Worm (Caenorhabditis elegans) whole organism, late embryonic: ENCODE data around the gene Y39A1A.10.
A peak's percentile ranks its signal among the peaks of the same experiment; 100 is the strongest.

Experiments
- F13H6.1 ChIP-seq: sonication (generic microtip); optimal IDR thresholded peaks from 2 replicates; lab custom pipeline; 2016; ENCODE audit warnings: missing genetic modification characterization, missing compliant biosample characterization
- K02D7.2 ChIP-seq: sonication (generic microtip); optimal IDR thresholded peaks from 2 replicates; lab custom pipeline; 2017; ENCODE audit warnings: mild to moderate bottlenecking, missing genetic modification characterization, missing compliant biosample characterization
- T23F11.4 ChIP-seq: fragments of 200-800 bp; sonication (Bioruptor generic); optimal IDR thresholded peaks from 2 replicates; lab custom pipeline; 2018; ENCODE audit warnings: mild to moderate bottlenecking, missing genetic modification characterization, missing compliant biosample characterization
- Y22D7AL.16 ChIP-seq: sonication (generic microtip); optimal IDR thresholded peaks from 2 replicates; lab custom pipeline; 2016; ENCODE audit warnings: missing genetic modification characterization, missing compliant biosample characterization
- ahr-1 ChIP-seq: sonication (generic microtip); optimal IDR thresholded peaks from 2 replicates; lab custom pipeline; 2016; ENCODE audit warnings: missing genetic modification characterization, missing compliant biosample characterization
- ceh-18 ChIP-seq: sonication (generic microtip); optimal IDR thresholded peaks from 2 replicates; lab custom pipeline; 2016; ENCODE audit warnings: missing genetic modification characterization, missing compliant biosample characterization
- ceh-19 ChIP-seq: fragments of 200-800 bp; sonication (Bioruptor generic); optimal IDR thresholded peaks from 2 replicates; lab custom pipeline; 2018; ENCODE audit warnings: mild to moderate bottlenecking, missing genetic modification characterization, missing compliant biosample characterization
- ceh-22 ChIP-seq: sonication (generic microtip); optimal IDR thresholded peaks from 2 replicates; lab custom pipeline; 2017; ENCODE audit warnings: missing biosample characterization, missing genetic modification characterization
- ceh-24 ChIP-seq: sonication (generic microtip); optimal IDR thresholded peaks from 2 replicates; lab custom pipeline; 2016; ENCODE audit warnings: mild to moderate bottlenecking, missing genetic modification characterization, missing compliant biosample characterization
- ceh-45 ChIP-seq: fragments of 200-800 bp; sonication (Bioruptor generic); IDR thresholded peaks from 2 replicates; pipeline ENCODE4 v1.3.6; 2022; ENCODE audit warnings: missing genetic modification reagents, missing genetic modification characterization, missing compliant biosample characterization
- dmd-4 ChIP-seq: sonication (generic microtip); optimal IDR thresholded peaks from 2 replicates; lab custom pipeline; 2016; ENCODE audit warnings: borderline replicate concordance, missing genetic modification characterization, missing compliant biosample characterization
- dve-1 ChIP-seq: sonication (generic microtip); optimal IDR thresholded peaks from 2 replicates; lab custom pipeline; 2017; ENCODE audit warnings: antibody characterized with exemption, mild to moderate bottlenecking, missing genetic modification characterization, missing compliant biosample characterization
- elt-2 ChIP-seq: sonication (generic microtip); optimal IDR thresholded peaks from 2 replicates; lab custom pipeline; 2016; ENCODE audit warnings: missing genetic modification reagents, missing genetic modification characterization, missing compliant biosample characterization
- ets-4 ChIP-seq: sonication (generic microtip); optimal IDR thresholded peaks from 2 replicates; lab custom pipeline; 2016; ENCODE audit warnings: missing genetic modification characterization, missing compliant biosample characterization
- fax-1 ChIP-seq: sonication (generic microtip); optimal IDR thresholded peaks from 2 replicates; lab custom pipeline; 2016; ENCODE audit warnings: missing genotype, missing genetic modification characterization, missing compliant biosample characterization
- fkh-10 ChIP-seq: fragments of 150-350 bp; optimal IDR thresholded peaks from 2 replicates; lab custom pipeline; 2014; ENCODE audit warnings: missing biosample characterization, missing genetic modification reagents, missing genetic modification characterization
- gmeb-2 ChIP-seq: sonication (generic microtip); optimal IDR thresholded peaks from 2 replicates; lab custom pipeline; 2016; ENCODE audit warnings: missing genetic modification characterization, inconsistent platforms, missing compliant biosample characterization
- hlh-15 ChIP-seq: sonication (generic microtip); optimal IDR thresholded peaks from 2 replicates; lab custom pipeline; 2016; ENCODE audit warnings: missing genetic modification characterization, missing compliant biosample characterization
- hlh-30 ChIP-seq: sonication (generic microtip); optimal IDR thresholded peaks from 2 replicates; lab custom pipeline; 2017; ENCODE audit warnings: antibody characterized with exemption, missing genetic modification characterization, missing compliant biosample characterization; ENCODE audit not compliant: insufficient read depth
- hlh-6 ChIP-seq: sonication (generic microtip); optimal IDR thresholded peaks from 2 replicates; lab custom pipeline; 2016; ENCODE audit warnings: missing genotype, missing genetic modification characterization, missing compliant biosample characterization
- hlh-8 ChIP-seq: sonication (generic microtip); optimal IDR thresholded peaks from 2 replicates; lab custom pipeline; 2016; ENCODE audit warnings: missing genotype, missing genetic modification characterization, missing compliant biosample characterization
- npax-4 ChIP-seq: sonication (generic microtip); optimal IDR thresholded peaks from 2 replicates; lab custom pipeline; 2016; ENCODE audit warnings: missing genetic modification characterization, missing compliant biosample characterization
- odd-2 ChIP-seq: sonication (generic microtip); optimal IDR thresholded peaks from 2 replicates; lab custom pipeline; 2017; ENCODE audit warnings: antibody characterized with exemption, mild to moderate bottlenecking, missing genetic modification characterization, missing compliant biosample characterization
- pag-3 ChIP-seq: sonication (generic microtip); optimal IDR thresholded peaks from 2 replicates; lab custom pipeline; 2016; ENCODE audit warnings: missing compliant biosample characterization, missing genetic modification characterization, borderline replicate concordance
- pat-9 ChIP-seq: fragments of 200-800 bp; sonication (Bioruptor generic); optimal IDR thresholded peaks from 2 replicates; lab custom pipeline; 2018; ENCODE audit warnings: mild to moderate bottlenecking, missing genetic modification characterization, moderate library complexity, missing compliant biosample characterization
- pax-1 ChIP-seq: fragments of 150-350 bp; optimal IDR thresholded peaks from 2 replicates; lab custom pipeline; 2014; ENCODE audit warnings: missing biosample characterization, missing genetic modification characterization
- pqm-1 ChIP-seq: sonication (generic microtip); optimal IDR thresholded peaks from 2 replicates; lab custom pipeline; 2016; ENCODE audit warnings: missing genetic modification characterization, missing compliant biosample characterization
- pros-1 ChIP-seq: fragments of 150-350 bp; optimal IDR thresholded peaks from 2 replicates; lab custom pipeline; 2014; ENCODE audit warnings: missing biosample characterization, missing genetic modification reagents, missing genetic modification characterization
- sdc-2 ChIP-seq: sonication (generic microtip); optimal IDR thresholded peaks from 2 replicates; lab custom pipeline; 2016; ENCODE audit warnings: missing genotype, missing genetic modification characterization, missing compliant biosample characterization
- syd-9 ChIP-seq: sonication (generic microtip); optimal IDR thresholded peaks from 2 replicates; lab custom pipeline; 2016; ENCODE audit warnings: mild to moderate bottlenecking, missing genetic modification characterization, moderate library complexity, missing compliant biosample characterization
- tbx-2 ChIP-seq: sonication (generic microtip); optimal IDR thresholded peaks from 2 replicates; lab custom pipeline; 2016; ENCODE audit warnings: missing genetic modification characterization, missing compliant biosample characterization
- ttx-3 ChIP-seq: sonication (generic microtip); optimal IDR thresholded peaks from 2 replicates; lab custom pipeline; 2016; ENCODE audit warnings: missing genetic modification reagents, missing genetic modification characterization, missing compliant biosample characterization
- unc-3 ChIP-seq, 2 experiments: fragments of 200-800 bp in 1 of 2; sonication (Bioruptor generic) in 1 of 2; sonication (generic microtip) in 1 of 2; conservative IDR thresholded peaks in 1 of 2; optimal IDR thresholded peaks in 1 of 2; 2 replicates each; pipeline versions ENCODE4 v1.3.6 to Lab custom; 2016 to 2022; ENCODE audit warnings: missing compliant biosample characterization in 2 of 2, missing genetic modification characterization in 2 of 2, missing genetic modification reagents in 1 of 2
- unc-42 ChIP-seq: sonication (generic microtip); optimal IDR thresholded peaks from 2 replicates; lab custom pipeline; 2016; ENCODE audit warnings: missing genotype, missing genetic modification characterization, missing compliant biosample characterization
- unc-55 ChIP-seq: sonication (generic microtip); optimal IDR thresholded peaks from 2 replicates; lab custom pipeline; 2017; ENCODE audit warnings: missing biosample characterization, missing genetic modification reagents, missing genetic modification characterization
- unc-86 ChIP-seq: sonication (generic microtip); optimal IDR thresholded peaks from 2 replicates; lab custom pipeline; 2016; ENCODE audit warnings: missing genetic modification characterization, missing compliant biosample characterization
- ztf-16 ChIP-seq: sonication (generic microtip); optimal IDR thresholded peaks from 2 replicates; lab custom pipeline; 2017; ENCODE audit warnings: missing genetic modification characterization, missing compliant biosample characterization

Y39A1A.10 gene

ce11 chrIII:10632590-10633402 is at the start of gene Y39A1A.10:
TSS of gene Y39A1A.10 (plus strand) at chrIII:10632728.
- no peak for TF ChIP-seq ttx-3 (tag; lab: Kevin White, UChicago)
- TF ChIP-seq dve-1 (tag; lab: Kevin White, UChicago), result no peak
- TF ChIP-seq F13H6.1 (tag; lab: Kevin White, UChicago), result no peak
- TF ChIP-seq hlh-6 (tag; lab: Kevin White, UChicago), result no peak
- TF ChIP-seq hlh-8 (tag; lab: Kevin White, UChicago), result no peak
- TF ChIP-seq tbx-2, result peak; percentile 0

- TF ChIP-seq ceh-19 (GFP tag; lab: Kevin White, UChicago), result no peak
- TF ChIP-seq unc-42 (tag; lab: Kevin White, UChicago), result peak; percentile 91
Measured at ce11 chrIII:10583483-10583882, 49.0 kb upstream of the Y39A1A.10 start.

- no peak for TF ChIP-seq pax-1
- TF ChIP-seq pag-3 (tag; lab: Kevin White, UChicago), result no peak
- TF ChIP-seq, all 69 proteins: peak for 0
Measured at ce11 chrIII:10586243-10586642, 46.3 kb upstream of the Y39A1A.10 start, which contains the start of gene Y45F3A.5. TSS of gene Y45F3A.5 (minus strand) at chrIII:10586343.

- TF ChIP-seq ahr-1 (no peak), unc-3 (GFP tag; conservative IDR thresholded peaks at IDR 0.05; lab: Robert Waterston, UW) (no peak), unc-3 (tag; optimal IDR thresholded peaks at IDR 0.05; lab: Kevin White, UChicago) (no peak), pros-1 (tag; lab: Kevin White, UChicago) (no peak)
Measured at ce11 chrIII:10592074-10592473, 40.5 kb upstream of the Y39A1A.10 start.

- TF ChIP-seq fax-1 (tag; lab: Kevin White, UChicago), result no peak
- TF ChIP-seq syd-9 (tag; lab: Kevin White, UChicago), result no peak
- no peak for TF ChIP-seq ets-4 (tag; lab: Kevin White, UChicago)
- TF ChIP-seq unc-42 (tag; lab: Kevin White, UChicago), result no peak
- TF ChIP-seq ceh-24 (tag; lab: Kevin White, UChicago), result no peak
- TF ChIP-seq pros-1 (tag; lab: Kevin White, UChicago), result no peak
- TF ChIP-seq pqm-1 (tag; lab: Kevin White, UChicago), result no peak
- no peak for TF ChIP-seq fkh-10 (GFP tag; lab: Kevin White, UChicago)
- no peak for TF ChIP-seq sdc-2 (tag; lab: Kevin White, UChicago)
- no peak for TF ChIP-seq Y22D7AL.16 (tag; lab: Kevin White, UChicago)
- no peak for TF ChIP-seq ceh-45 (GFP tag; lab: Robert Waterston, UW)
- no peak for TF ChIP-seq ceh-18 (tag; lab: Kevin White, UChicago)
- TF ChIP-seq elt-2 (tag; lab: Kevin White, UChicago), result no peak
- no peak for TF ChIP-seq dmd-4 (tag; lab: Kevin White, UChicago)
- TF ChIP-seq odd-2 (tag; lab: Kevin White, UChicago), result no peak
- no peak for TF ChIP-seq T23F11.4 (GFP tag; lab: Kevin White, UChicago)
- TF ChIP-seq npax-4 (tag; lab: Kevin White, UChicago), result no peak
- TF ChIP-seq K02D7.2, result no peak
- no peak for TF ChIP-seq ahr-1
Measured at ce11 chrIII:10592729-10593128, 39.8 kb upstream of the Y39A1A.10 start, which contains the start of gene Y45F3A.8. TSS of gene Y45F3A.8 (minus strand) at chrIII:10592829.

- TF ChIP-seq ceh-19 (GFP tag; lab: Kevin White, UChicago) (no peak), ceh-18 (tag; lab: Kevin White, UChicago) (no peak), unc-3 (GFP tag; conservative IDR thresholded peaks at IDR 0.05; lab: Robert Waterston, UW) (no peak), unc-3 (tag; optimal IDR thresholded peaks at IDR 0.05; lab: Kevin White, UChicago) (no peak), hlh-30 (tag; lab: Kevin White, UChicago) (no peak), ceh-22 (no peak), hlh-6 (tag; lab: Kevin White, UChicago) (no peak), unc-86 (tag; lab: Kevin White, UChicago) (no peak), hlh-15 (tag; lab: Kevin White, UChicago) (no peak), ztf-16 (no peak), pat-9 (no peak), fkh-10 (GFP tag; lab: Kevin White, UChicago) (no peak), K02D7.2 (no peak), unc-42 (tag; lab: Kevin White, UChicago) (no peak), unc-55 (GFP tag; lab: Kevin White, UChicago) (no peak), gmeb-2 (tag; lab: Kevin White, UChicago) (no peak), ets-4 (tag; lab: Kevin White, UChicago) (no peak)
Measured at ce11 chrIII:10595066-10595465, 37.5 kb upstream of the Y39A1A.10 start, which contains the start of gene Y45F3A.9. TSS of gene Y45F3A.9 (minus strand) at chrIII:10595166.
